Worm (Caenorhabditis elegans): ENCODE data around the gene F31D5.7.

DNA sequence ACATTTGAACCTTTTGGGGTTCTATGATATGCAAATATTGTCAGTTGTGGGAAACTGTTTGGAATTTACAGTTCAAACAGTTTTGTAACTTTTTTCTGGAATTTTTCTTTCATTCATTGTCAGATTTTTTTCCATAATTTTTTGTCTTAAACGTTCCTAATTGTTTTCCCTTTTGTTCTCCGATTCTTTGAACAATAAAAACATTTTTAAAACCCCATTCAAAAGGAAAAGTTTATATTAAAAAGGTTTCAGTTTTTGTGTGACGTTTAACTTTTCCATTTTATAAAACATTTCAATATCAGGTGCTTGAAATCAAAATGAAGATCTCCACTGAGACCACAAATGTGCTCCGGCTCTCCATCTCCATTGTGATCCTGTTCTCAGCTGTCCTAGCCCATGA, 7.8 kb downstream of the F31D5.7 start, which contains the start of gene F31D5.1:
- TF ChIP-seq fkh-10 (GFP tag; optimal IDR thresholded peaks at IDR 0.05) = no peak
- TF ChIP-seq lim-7 (GFP tag; IDR thresholded peaks at IDR 0.05) = no peak
- no peak for TF ChIP-seq mxl-2 (GFP tag; conservative IDR thresholded peaks at IDR 0.05)
- no peak for TF ChIP-seq nhr-11 (tag; optimal IDR thresholded peaks at IDR 0.05)
- TF ChIP-seq dmd-8 (GFP tag; IDR thresholded peaks at IDR 0.05) = no peak
- no peak for TF ChIP-seq unc-62 (GFP tag; optimal IDR thresholded peaks at IDR 0.05 in 1 of 2)
- TF ChIP-seq unc-62 (tag; optimal IDR thresholded peaks at IDR 0.05) = no peak
- TF ChIP-seq dve-1 (tag; optimal IDR thresholded peaks at IDR 0.05; ENCODE audit: insufficient read depth) = no peak
- no peak for TF ChIP-seq egl-27 (tag; optimal IDR thresholded peaks at IDR 0.05)
- no peak for TF ChIP-seq pqm-1 (tag; optimal IDR thresholded peaks at IDR 0.05)
- TF ChIP-seq ceh-20 (GFP tag; IDR thresholded peaks at IDR 0.05) = no peak

Data from whole organism, L4 larva.